Worm (Caenorhabditis elegans) whole organism, young adult: Measurements from ENCODE around the gene snf-10.

Source experiments
- B0261.1 ChIP-seq: sonication (generic microtip); optimal IDR thresholded peaks from 2 replicates; lab custom pipeline; 2016; ENCODE audit warnings: mild to moderate bottlenecking, missing genetic modification characterization, moderate library complexity, missing compliant biosample characterization
- C06A6.2 ChIP-seq: fragments of 200-800 bp; sonication (Bioruptor generic); conservative IDR thresholded peaks from 2 replicates; pipeline ENCODE4 v1.3.6; 2022; ENCODE audit warnings: missing genetic modification characterization, missing compliant biosample characterization
- F10E7.11 ChIP-seq: sonication (generic microtip); optimal IDR thresholded peaks from 2 replicates; lab custom pipeline; 2017; ENCODE audit warnings: mild to moderate bottlenecking, missing genetic modification characterization, moderate library complexity, missing compliant biosample characterization
- K12H6.12 ChIP-seq: fragments of 200-800 bp; sonication (Bioruptor generic); optimal IDR thresholded peaks from 2 replicates; lab custom pipeline; 2018; ENCODE audit warnings: mild to moderate bottlenecking, missing genetic modification characterization, missing compliant biosample characterization
- Y53G8AR.9 ChIP-seq: fragments of 200-800 bp; sonication (Bioruptor generic); conservative IDR thresholded peaks from 2 replicates; pipeline ENCODE4 v1.3.6; 2022; ENCODE audit warnings: missing genetic modification reagents, missing genetic modification characterization, missing compliant biosample characterization
- Y56A3A.18 ChIP-seq: fragments of 200-800 bp; sonication (Bioruptor generic); IDR thresholded peaks from 2 replicates; pipeline ENCODE4 v1.3.6; 2022; ENCODE audit warnings: missing genetic modification reagents, missing genetic modification characterization, missing compliant biosample characterization
- Y67H2A.10 ChIP-seq: fragments of 200-800 bp; sonication (Bioruptor generic); conservative IDR thresholded peaks from 2 replicates; pipeline ENCODE4 v1.3.6; 2022; ENCODE audit warnings: missing genetic modification reagents, missing genetic modification characterization, missing compliant biosample characterization
- ZK185.1 ChIP-seq: sonication (generic microtip); optimal IDR thresholded peaks from 2 replicates; lab custom pipeline; 2016; ENCODE audit warnings: mild to moderate bottlenecking, missing genetic modification characterization, missing compliant biosample characterization; ENCODE audit not compliant: poor library complexity, severe bottlenecking
- aptf-2 ChIP-seq: fragments of 200-800 bp; sonication (Bioruptor generic); conservative IDR thresholded peaks from 2 replicates; pipeline ENCODE4 v1.3.6; 2022; ENCODE audit warnings: missing genetic modification reagents, missing genetic modification characterization, missing compliant biosample characterization
- aptf-3 ChIP-seq: fragments of 200-800 bp; sonication (Bioruptor generic); IDR thresholded peaks from 2 replicates; pipeline ENCODE4 v1.3.6; 2022; ENCODE audit warnings: missing genetic modification characterization, missing compliant biosample characterization
- atf-7 ChIP-seq: sonication (generic microtip); optimal IDR thresholded peaks from 2 replicates; lab custom pipeline; 2017; ENCODE audit warnings: mild to moderate bottlenecking, missing genetic modification characterization, missing compliant biosample characterization
- athp-1 ChIP-seq: sonication (generic microtip); optimal IDR thresholded peaks from 2 replicates; lab custom pipeline; 2017; ENCODE audit warnings: mild to moderate bottlenecking, missing genetic modification characterization, missing compliant biosample characterization
- attf-5 ChIP-seq: fragments of 200-800 bp; sonication (Bioruptor generic); optimal IDR thresholded peaks from 2 replicates; lab custom pipeline; 2018; ENCODE audit warnings: mild to moderate bottlenecking, missing genetic modification characterization, missing compliant biosample characterization
- cebp-1 ChIP-seq, 2 experiments: fragments of 200-800 bp in 1 of 2; sonication (Bioruptor generic) in 1 of 2; sonication (generic microtip) in 1 of 2; IDR thresholded peaks in 1 of 2; optimal IDR thresholded peaks in 1 of 2; 2 replicates each; pipeline versions ENCODE4 v1.3.6 to Lab custom; 2017 to 2022; ENCODE audit warnings: missing compliant biosample characterization in 2 of 2, missing genetic modification characterization in 2 of 2, mild to moderate bottlenecking in 1 of 2, missing genetic modification reagents in 1 of 2, moderate library complexity in 1 of 2
- cebp-2 ChIP-seq: fragments of 200-800 bp; sonication (Bioruptor generic); IDR thresholded peaks from 2 replicates; pipeline ENCODE4 v1.3.6; 2022; ENCODE audit warnings: missing genetic modification characterization, missing compliant biosample characterization
- dox-1 ChIP-seq: fragments of 200-800 bp; sonication (Bioruptor generic); IDR thresholded peaks from 2 replicates; pipeline ENCODE4 v1.3.6; 2022; ENCODE audit warnings: missing genetic modification reagents, missing genetic modification characterization, missing compliant biosample characterization
- egl-18 ChIP-seq: fragments of 200-800 bp; sonication (Bioruptor generic); IDR thresholded peaks from 2 replicates; pipeline ENCODE4 v1.3.6; 2022; ENCODE audit warnings: missing genetic modification reagents, missing genetic modification characterization, missing compliant biosample characterization
- fkh-3 ChIP-seq: sonication (generic microtip); optimal IDR thresholded peaks from 2 replicates; lab custom pipeline; 2016; ENCODE audit warnings: mild to moderate bottlenecking, missing genetic modification characterization, missing compliant biosample characterization
- him-1 ChIP-seq: sonication (generic microtip); optimal IDR thresholded peaks from 2 replicates; lab custom pipeline; 2016; ENCODE audit warnings: missing genotype, missing genetic modification reagents, missing genetic modification characterization, missing compliant biosample characterization
- lag-1 ChIP-seq: fragments of 200-800 bp; sonication (Bioruptor generic); IDR thresholded peaks from 2 replicates; pipeline ENCODE4 v1.3.6; 2022; ENCODE audit warnings: missing genetic modification reagents, missing genetic modification characterization, missing compliant biosample characterization
- let-607 ChIP-seq, 2 experiments: fragments of 200-800 bp in 1 of 2; sonication (Bioruptor generic) in 1 of 2; sonication (generic microtip) in 1 of 2; optimal IDR thresholded peaks; 2 replicates each; lab custom pipeline; 2016 to 2018; ENCODE audit warnings: mild to moderate bottlenecking in 2 of 2, missing compliant biosample characterization in 2 of 2, missing genetic modification characterization in 2 of 2, moderate library complexity in 2 of 2, missing genotype in 1 of 2
- lin-26 ChIP-seq: fragments of 200-800 bp; sonication (Bioruptor generic); IDR thresholded peaks from 2 replicates; pipeline ENCODE4 v1.3.6; 2022; ENCODE audit warnings: missing genetic modification reagents, missing genetic modification characterization, missing compliant biosample characterization
- lin-35 ChIP-seq, 3 experiments: fragments of 150-350 bp in 2 of 3; sonication (generic microtip) in 1 of 3; optimal IDR thresholded peaks; 2 replicates each; lab custom pipeline; 2014 to 2018; ENCODE audit warnings: missing biosample characterization in 3 of 3, missing genetic modification characterization in 3 of 3, missing genetic modification reagents in 3 of 3
- lin-40 ChIP-seq: sonication (generic microtip); optimal IDR thresholded peaks from 2 replicates; lab custom pipeline; 2016; ENCODE audit warnings: missing genetic modification characterization, mild to moderate bottlenecking, missing compliant biosample characterization, missing genotype, missing genetic modification reagents
- lsy-27 ChIP-seq: sonication (generic microtip); optimal IDR thresholded peaks from 2 replicates; lab custom pipeline; 2017; ENCODE audit warnings: missing genetic modification characterization, mild to moderate bottlenecking, missing compliant biosample characterization, antibody characterized with exemption, missing genotype, borderline replicate concordance; ENCODE audit not compliant: insufficient read depth
- madf-10 ChIP-seq: sonication (generic microtip); optimal IDR thresholded peaks from 2 replicates; lab custom pipeline; 2016; ENCODE audit warnings: mild to moderate bottlenecking, missing genetic modification characterization, missing compliant biosample characterization
- madf-3 ChIP-seq: fragments of 200-800 bp; sonication (Bioruptor generic); IDR thresholded peaks from 2 replicates; pipeline ENCODE4 v1.3.6; 2022; ENCODE audit warnings: missing genetic modification reagents, missing genetic modification characterization, missing compliant biosample characterization
- mel-28 ChIP-seq: sonication (generic microtip); optimal IDR thresholded peaks from 2 replicates; lab custom pipeline; 2016; ENCODE audit warnings: borderline replicate concordance, mild to moderate bottlenecking, missing genetic modification characterization, missing compliant biosample characterization
- mes-4 ChIP-seq: sonication (generic microtip); optimal IDR thresholded peaks from 2 replicates; lab custom pipeline; 2016; ENCODE audit warnings: missing genotype, missing genetic modification characterization, missing compliant biosample characterization
- nfyb-1 ChIP-seq: fragments of 200-800 bp; sonication (Bioruptor generic); IDR thresholded peaks from 2 replicates; pipeline ENCODE4 v1.3.6; 2022; ENCODE audit warnings: missing genetic modification reagents, missing genetic modification characterization, missing compliant biosample characterization
- nhr-120 ChIP-seq: fragments of 200-800 bp; sonication (Bioruptor generic); IDR thresholded peaks from 2 replicates; pipeline ENCODE4 v1.3.6; 2022; ENCODE audit warnings: missing genetic modification characterization, missing compliant biosample characterization
- pha-4 ChIP-seq: fragments of 150-350 bp; sonication (generic microtip); optimal IDR thresholded peaks from 2 replicates; lab custom pipeline; 2014; ENCODE audit warnings: missing biosample characterization, missing genetic modification reagents, missing genetic modification characterization
- snpc-1.3 ChIP-seq: sonication (generic microtip); optimal IDR thresholded peaks from 2 replicates; lab custom pipeline; 2017; ENCODE audit warnings: missing genetic modification characterization, mild to moderate bottlenecking, missing compliant biosample characterization, antibody characterized with exemption, moderate library complexity, missing genotype, missing genetic modification reagents; ENCODE audit not compliant: insufficient read depth
- snpc-3.4 ChIP-seq: sonication (generic microtip); optimal IDR thresholded peaks from 2 replicates; lab custom pipeline; 2017; ENCODE audit warnings: missing genetic modification characterization, mild to moderate bottlenecking, missing compliant biosample characterization, antibody characterized with exemption, moderate library complexity, missing genotype, missing genetic modification reagents
- snpc-4 ChIP-seq, 5 experiments: fragments of 150-350 bp in 1 of 5; sonication (generic microtip) in 4 of 5; optimal IDR thresholded peaks; 2 replicates each; lab custom pipeline; 2014 to 2018; ENCODE audit warnings: missing genetic modification characterization in 5 of 5, missing biosample characterization in 3 of 5, antibody characterized with exemption in 2 of 5, mild to moderate bottlenecking in 2 of 5, missing compliant biosample characterization in 2 of 5, missing genotype in 2 of 5, moderate library complexity in 2 of 5, missing genetic modification reagents in 1 of 5
- somi-1 ChIP-seq: fragments of 200-800 bp; sonication (Bioruptor generic); optimal IDR thresholded peaks from 2 replicates; lab custom pipeline; 2018; ENCODE audit warnings: mild to moderate bottlenecking, missing genetic modification characterization, missing compliant biosample characterization
- tbx-9 ChIP-seq: sonication (generic microtip); optimal IDR thresholded peaks from 2 replicates; lab custom pipeline; 2016; ENCODE audit warnings: borderline replicate concordance, missing genetic modification characterization, inconsistent platforms, missing compliant biosample characterization
- tlf-1 ChIP-seq: fragments of 200-800 bp; sonication (Bioruptor generic); optimal IDR thresholded peaks from 2 replicates; lab custom pipeline; 2018; ENCODE audit warnings: mild to moderate bottlenecking, missing genetic modification characterization, missing compliant biosample characterization
- ztf-18 ChIP-seq: sonication (generic microtip); optimal IDR thresholded peaks from 2 replicates; lab custom pipeline; 2016; ENCODE audit warnings: missing genotype, mild to moderate bottlenecking, missing genetic modification characterization, missing compliant biosample characterization
- ztf-26 ChIP-seq: sonication (generic microtip); optimal IDR thresholded peaks from 2 replicates; lab custom pipeline; 2017; ENCODE audit warnings: missing genetic modification characterization, missing compliant biosample characterization
- ztf-3 ChIP-seq: fragments of 200-800 bp; sonication (Bioruptor generic); optimal IDR thresholded peaks from 2 replicates; lab custom pipeline; 2018; ENCODE audit warnings: mild to moderate bottlenecking, missing genetic modification characterization, missing compliant biosample characterization

Gene snf-10

DNA sequence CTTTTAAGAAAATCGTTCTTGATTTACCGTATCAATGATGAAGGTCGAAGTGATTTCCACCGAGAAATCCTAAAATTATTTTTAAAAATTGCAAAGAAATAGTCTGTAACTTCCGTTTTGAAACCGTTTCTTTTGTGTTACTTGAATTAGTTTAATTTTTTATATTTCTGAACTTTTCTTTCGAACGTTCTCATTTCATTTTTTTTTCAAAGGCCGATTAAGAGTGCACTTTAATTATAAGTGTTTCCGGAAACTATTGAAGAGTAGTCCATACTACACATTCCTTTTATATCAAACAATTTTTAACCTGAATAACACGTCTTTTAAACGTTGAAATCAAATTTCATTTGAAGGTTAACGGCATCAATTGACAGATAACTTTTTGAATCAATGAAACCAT lies 27.0 kb upstream of the snf-10 start:
- TF ChIP-seq atf-7: no peak
- no peak for TF ChIP-seq aptf-2 (GFP tag; lab: Robert Waterston, UW)
- no peak for TF ChIP-seq aptf-3 (GFP tag; lab: Robert Waterston, UW)
- no peak for TF ChIP-seq cebp-1 (GFP tag; IDR thresholded peaks at IDR 0.05; lab: Robert Waterston, UW)
- TF ChIP-seq cebp-1 (tag; optimal IDR thresholded peaks at IDR 0.05; lab: Kevin White, UChicago): no peak
- no peak for TF ChIP-seq nhr-120 (GFP tag; lab: Robert Waterston, UW)
- no peak for TF ChIP-seq madf-3 (GFP tag; lab: Robert Waterston, UW)
- no peak for TF ChIP-seq lsy-27 (tag; lab: Kevin White, UChicago)
- TF ChIP-seq mes-4 (tag; lab: Kevin White, UChicago): no peak
- TF ChIP-seq him-1 (tag; lab: Kevin White, UChicago): no peak
- TF ChIP-seq let-607 (tag; optimal IDR thresholded peaks at IDR 0.05; lab: Kevin White, UChicago): no peak
- TF ChIP-seq Y67H2A.10 (GFP tag; lab: Robert Waterston, UW): no peak
- no peak for TF ChIP-seq athp-1 (tag; lab: Kevin White, UChicago)
- no peak for TF ChIP-seq dox-1 (GFP tag; lab: Robert Waterston, UW)
- TF ChIP-seq C06A6.2 (GFP tag; lab: Robert Waterston, UW): no peak
- no peak for TF ChIP-seq egl-18 (GFP tag; lab: Robert Waterston, UW)
- TF ChIP-seq B0261.1 (tag; lab: Kevin White, UChicago): no peak

ce11 chrV:10467104-10467503 lies 26.5 kb upstream of the snf-10 start:
- TF ChIP-seq tlf-1: no peak
- TF ChIP-seq cebp-1 (GFP tag; IDR thresholded peaks at IDR 0.05; lab: Robert Waterston, UW): no peak
- peak; percentile 22 for TF ChIP-seq cebp-1 (tag; optimal IDR thresholded peaks at IDR 0.05; lab: Kevin White, UChicago)
- no peak for TF ChIP-seq snpc-3.4 (tag; lab: Kevin White, UChicago)
- TF ChIP-seq lag-1 (GFP tag; lab: Robert Waterston, UW): no peak
- TF ChIP-seq F10E7.11 (tag; lab: Kevin White, UChicago): no peak
- no peak for TF ChIP-seq mes-4 (tag; lab: Kevin White, UChicago)
- peak in 1 of 3 experiments; percentile 14 for TF ChIP-seq lin-35 (GFP tag; optimal IDR thresholded peaks at IDR 0.05; lab: Kevin White, UChicago)
- no peak for TF ChIP-seq fkh-3 (tag; lab: Kevin White, UChicago)
- no peak for TF ChIP-seq Y53G8AR.9 (GFP tag; lab: Robert Waterston, UW)
- TF ChIP-seq, all 124 proteins: peak for 2

- TF ChIP-seq snpc-1.3 (tag; lab: Kevin White, UChicago): no peak
- peak; percentile 92 for TF ChIP-seq somi-1 (GFP tag; lab: Kevin White, UChicago)
- no peak for TF ChIP-seq cebp-2 (GFP tag; lab: Robert Waterston, UW)
- TF ChIP-seq ztf-18 (tag; lab: Kevin White, UChicago): peak; percentile 68
- TF ChIP-seq attf-5 (GFP tag; lab: Kevin White, UChicago): peak; percentile 89
- TF ChIP-seq ztf-26 (tag; lab: Kevin White, UChicago): peak; percentile 38
- TF ChIP-seq C06A6.2 (GFP tag; lab: Robert Waterston, UW): peak; percentile 79
- peak; percentile 94 for TF ChIP-seq lin-40
- no peak for TF ChIP-seq aptf-3 (GFP tag; lab: Robert Waterston, UW)
- TF ChIP-seq ztf-3 (GFP tag; lab: Kevin White, UChicago): peak; percentile 8
- TF ChIP-seq madf-10 (tag; lab: Kevin White, UChicago): peak; percentile 75
- TF ChIP-seq pha-4: peak; percentile 35
- TF ChIP-seq lin-26 (GFP tag; lab: Robert Waterston, UW): peak; percentile 60; the same call in 1 of the 2 replicates
- no peak for TF ChIP-seq tbx-9 (tag; lab: Kevin White, UChicago)
- TF ChIP-seq K12H6.12: peak; percentile 90
- TF ChIP-seq F10E7.11 (tag; lab: Kevin White, UChicago): no peak
- TF ChIP-seq mel-28 (tag; lab: Kevin White, UChicago): no peak
- TF ChIP-seq ZK185.1 (tag; lab: Kevin White, UChicago): peak; percentile 83
- peak; percentile 78 for TF ChIP-seq nfyb-1 (GFP tag; lab: Robert Waterston, UW)
- TF ChIP-seq atf-7: peak; percentile 88
- no peak for TF ChIP-seq snpc-4 (GFP tag; optimal IDR thresholded peaks at IDR 0.05; lab: Kevin White, UChicago)
- TF ChIP-seq snpc-4 (tag; optimal IDR thresholded peaks at IDR 0.05; lab: Kevin White, UChicago): peak; percentile 25 to 67 (median 38)
- peak; percentile 53 for TF ChIP-seq tlf-1
- TF ChIP-seq dox-1 (GFP tag; lab: Robert Waterston, UW): peak; percentile 78; the same call in 1 of the 2 replicates
- no peak for TF ChIP-seq Y56A3A.18
Observed at ce11 chrV:10466607-10467092, 26.0 kb upstream of the snf-10 start.
